Fruit fly (Drosophila melanogaster): ENCODE results near the gene CG15824.
A peak's percentile ranks its signal among the peaks of the same experiment; 100 is the strongest.

Gene CG15824

DNA sequence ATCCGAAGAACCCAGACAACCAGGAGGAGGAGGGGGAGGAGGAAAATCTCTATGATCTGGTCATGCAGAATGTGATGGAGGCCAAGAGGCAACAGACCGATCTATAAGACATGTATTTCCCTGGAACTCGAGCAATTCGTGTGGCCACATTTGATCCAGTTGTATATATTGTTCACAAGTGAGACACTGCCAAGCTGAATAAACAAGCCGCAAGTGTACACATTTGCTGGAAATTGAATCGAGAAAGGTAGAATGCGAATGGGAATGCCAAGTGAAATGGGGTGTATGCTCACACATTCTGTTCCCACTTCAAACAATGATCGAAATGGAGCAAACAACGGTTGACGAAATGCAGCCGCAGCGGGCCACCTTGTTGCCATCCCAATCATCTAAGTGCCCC is 28.9 kb downstream of the CG15824 start:
- TF ChIP-seq caup (GFP tag; optimal IDR thresholded peaks at IDR 0.05; ENCODE audit: severe bottlenecking) (peak; percentile 38), CG13775 (GFP tag; optimal IDR thresholded peaks at IDR 0.05) (no peak), Meics (GFP tag; optimal IDR thresholded peaks at IDR 0.05) (peak; percentile 21), pfk (GFP tag; optimal IDR thresholded peaks at IDR 0.05) (peak; percentile 16), CG15601 (tag; optimal IDR thresholded peaks at IDR 0.05) (peak; percentile 49), CG11696 (GFP tag; IDR thresholded peaks at IDR 0.05) (peak; percentile 21; the same call in 1 of the 2 replicates), CG6254 (GFP tag; optimal IDR thresholded peaks at IDR 0.05) (peak; percentile 21), ham (GFP tag; IDR thresholded peaks at IDR 0.05) (no peak), Drgx (GFP tag; IDR thresholded peaks at IDR 0.05) (no peak), CG3407 (GFP tag; optimal IDR thresholded peaks at IDR 0.05) (peak; percentile 45), CG4707 (GFP tag; optimal IDR thresholded peaks at IDR 0.05) (peak; percentile 45), CG1792 (GFP tag; optimal IDR thresholded peaks at IDR 0.05) (no peak), CG10959 (GFP tag; IDR thresholded peaks at IDR 0.05) (no peak), Antp (GFP tag; optimal IDR thresholded peaks at IDR 0.05) (no peak), Sox100B (GFP tag; optimal IDR thresholded peaks at IDR 0.05) (no peak), CG2875 (GFP tag; optimal IDR thresholded peaks at IDR 0.05) (peak; percentile 40), unc-4 (GFP tag; IDR thresholded peaks at IDR 0.05; ENCODE audit: partially characterized antibody) (no peak), lmd (GFP tag; IDR thresholded peaks at IDR 0.05) (no peak), chinmo (GFP tag; IDR thresholded peaks at IDR 0.05; ENCODE audit: partially characterized antibody) (no peak), CG1832 (GFP tag; optimal IDR thresholded peaks at IDR 0.05) (no peak), br (optimal IDR thresholded peaks at IDR 0.05) (no peak), CG6854 (GFP tag; optimal IDR thresholded peaks at IDR 0.05) (peak; percentile 21), sens (GFP tag) (peak; percentile 82), MTF-1 (GFP tag; optimal IDR thresholded peaks at IDR 0.05; ENCODE audit: borderline replicate concordance) (peak; percentile 48), gt (GFP tag; IDR thresholded peaks at IDR 0.05) (no peak), HLH54F (GFP tag; optimal IDR thresholded peaks at IDR 0.05) (no peak), trem (tag; optimal IDR thresholded peaks at IDR 0.05) (no peak), BtbVII (GFP tag; optimal IDR thresholded peaks at IDR 0.05) (peak; percentile 15), Doc2 (GFP tag; IDR thresholded peaks at IDR 0.05) (no peak), CG12942 (GFP tag; optimal IDR thresholded peaks at IDR 0.05) (no peak), CG11560 (tag; IDR thresholded peaks at IDR 0.05) (no peak), lov (optimal IDR thresholded peaks at IDR 0.05) (no peak), lov (GFP tag; IDR thresholded peaks at IDR 0.05) (no peak), ab (GFP tag; optimal IDR thresholded peaks at IDR 0.05) (no peak), CHES-1-like (GFP tag; optimal IDR thresholded peaks at IDR 0.05) (no peak), chm (GFP tag; IDR thresholded peaks at IDR 0.05) (peak; percentile 45; the same call in 1 of the 2 replicates), lbe (GFP tag; optimal IDR thresholded peaks at IDR 0.05) (peak; percentile 59), gsb-n (tag; optimal IDR thresholded peaks at IDR 0.05) (no peak), HLHmδ (GFP tag; optimal IDR thresholded peaks at IDR 0.05) (peak; percentile 74), mirr (GFP tag; optimal IDR thresholded peaks at IDR 0.05) (no peak), CG18599 (GFP tag; optimal IDR thresholded peaks at IDR 0.05) (peak; percentile 77), NC2β (GFP tag; optimal IDR thresholded peaks at IDR 0.05) (no peak), CG10209 (GFP tag; optimal IDR thresholded peaks at IDR 0.05) (peak; percentile 14), lab (GFP tag; optimal IDR thresholded peaks at IDR 0.05) (peak; percentile 73), CG10147 (GFP tag; optimal IDR thresholded peaks at IDR 0.05) (no peak), dysf (GFP tag; IDR thresholded peaks at IDR 0.05) (0 out of 3 replicates have a peak, but pooled peaks have one; percentile 10), Adf1 (GFP tag; IDR thresholded peaks at IDR 0.05) (no peak), CG17359 (tag; optimal IDR thresholded peaks at IDR 0.05) (peak; percentile 19), hb (GFP tag; IDR thresholded peaks at IDR 0.05; ENCODE audit: partially characterized antibody) (no peak), CG2202 (tag; optimal IDR thresholded peaks at IDR 0.05) (peak; percentile 0), CG8290 (GFP tag; optimal IDR thresholded peaks at IDR 0.05) (no peak), CG8290 (tag; optimal IDR thresholded peaks at IDR 0.05) (peak in 1 of 2 experiments; percentile 68)
